Worm (Caenorhabditis elegans) whole organism, L4 larva: ENCODE results near the gene Y45G5AM.6.

Source experiments
- D1046.2 ChIP-seq: fragments of 200-800 bp; sonication (Bioruptor generic); IDR thresholded peaks from 2 replicates; pipeline ENCODE4 v1.3.6; 2022; ENCODE audit warnings: missing genetic modification characterization, missing compliant biosample characterization
- F10B5.3 ChIP-seq: sonication (generic microtip); optimal IDR thresholded peaks from 2 replicates; lab custom pipeline; 2016; ENCODE audit warnings: mild to moderate bottlenecking, missing genetic modification characterization, missing compliant biosample characterization
- F37D6.2 ChIP-seq: sonication (generic microtip); optimal IDR thresholded peaks from 2 replicates; lab custom pipeline; 2016; ENCODE audit warnings: mild to moderate bottlenecking, missing genetic modification characterization, missing compliant biosample characterization
- F44E2.7 ChIP-seq: fragments of 200-800 bp; sonication (Bioruptor generic); IDR thresholded peaks from 2 replicates; pipeline ENCODE4 v2.1.2; 2022; ENCODE audit warnings: missing genetic modification characterization, missing compliant biosample characterization
- T20F7.1 ChIP-seq: fragments of 200-800 bp; sonication (Bioruptor generic); optimal IDR thresholded peaks from 2 replicates; lab custom pipeline; 2018; ENCODE audit warnings: mild to moderate bottlenecking, missing genetic modification characterization, missing compliant biosample characterization
- Y105C5A.15 ChIP-seq: fragments of 200-800 bp; sonication (Bioruptor generic); IDR thresholded peaks from 2 replicates; pipeline ENCODE4 v1.3.6; 2022; ENCODE audit warnings: missing genetic modification characterization, missing compliant biosample characterization
- ZK546.5 ChIP-seq, 2 experiments: sonication (generic microtip); optimal IDR thresholded peaks; 2 replicates each; lab custom pipeline; 2017; ENCODE audit warnings: missing biosample characterization in 2 of 2, missing genetic modification characterization in 2 of 2
- arid-1 ChIP-seq: fragments of 200-800 bp; sonication (Bioruptor generic); conservative IDR thresholded peaks from 2 replicates; pipeline ENCODE4 v1.3.6; 2022; ENCODE audit warnings: missing genetic modification reagents, missing genetic modification characterization, missing compliant biosample characterization
- ceh-44 ChIP-seq: fragments of 200-800 bp; sonication (Bioruptor generic); IDR thresholded peaks from 2 replicates; pipeline ENCODE4 v1.3.6; 2022; ENCODE audit warnings: missing genetic modification reagents, missing genetic modification characterization, missing compliant biosample characterization
- ces-1 ChIP-seq: fragments of 150-350 bp; sonication (generic microtip); optimal IDR thresholded peaks from 4 replicates; lab custom pipeline; 2014; ENCODE audit warnings: missing biosample characterization, missing genetic modification reagents, missing genetic modification characterization
- cey-2 ChIP-seq: sonication (generic microtip); optimal IDR thresholded peaks from 3 replicates; lab custom pipeline; 2017; ENCODE audit warnings: missing genetic modification characterization, mild to moderate bottlenecking, missing compliant biosample characterization, antibody characterized with exemption, borderline replicate concordance; ENCODE audit not compliant: insufficient read depth
- ctbp-1 ChIP-seq: fragments of 200-800 bp; sonication (Bioruptor generic); IDR thresholded peaks from 2 replicates; pipeline ENCODE4 v1.3.6; 2022; ENCODE audit warnings: missing genetic modification reagents, missing genetic modification characterization, missing compliant biosample characterization
- dmd-6 ChIP-seq: fragments of 200-800 bp; sonication (Bioruptor generic); IDR thresholded peaks from 2 replicates; pipeline ENCODE4 v1.3.6; 2022; ENCODE audit warnings: missing genetic modification reagents, missing genetic modification characterization, missing compliant biosample characterization
- dmd-8 ChIP-seq: fragments of 200-800 bp; sonication (Bioruptor generic); IDR thresholded peaks from 2 replicates; pipeline ENCODE4 v1.3.6; 2022; ENCODE audit warnings: missing genetic modification characterization, missing compliant biosample characterization
- duxl-1 ChIP-seq: sonication (generic microtip); optimal IDR thresholded peaks from 2 replicates; lab custom pipeline; 2016; ENCODE audit warnings: mild to moderate bottlenecking, missing genetic modification characterization, moderate library complexity, missing compliant biosample characterization; ENCODE audit not compliant: poor library complexity
- dve-1 ChIP-seq: sonication (generic microtip); optimal IDR thresholded peaks from 2 replicates; lab custom pipeline; 2017; ENCODE audit warnings: antibody characterized with exemption, mild to moderate bottlenecking, missing genetic modification characterization, missing compliant biosample characterization; ENCODE audit not compliant: insufficient read depth
- hmg-1.1 ChIP-seq: fragments of 200-800 bp; sonication (Bioruptor generic); IDR thresholded peaks from 2 replicates; pipeline ENCODE4 v1.3.6; 2022; ENCODE audit warnings: missing genetic modification reagents, missing genetic modification characterization, missing compliant biosample characterization
- jun-1 ChIP-seq: fragments of 150-350 bp; optimal IDR thresholded peaks from 2 replicates; lab custom pipeline; 2014; ENCODE audit warnings: missing biosample characterization, missing genetic modification reagents, missing genetic modification characterization
- lin-1 ChIP-seq: fragments of 200-800 bp; sonication (Bioruptor generic); IDR thresholded peaks from 2 replicates; pipeline ENCODE4 v1.3.6; 2022; ENCODE audit warnings: missing genetic modification reagents, missing genetic modification characterization, missing compliant biosample characterization
- lin-13 ChIP-seq: fragments of 150-350 bp; optimal IDR thresholded peaks from 2 replicates; lab custom pipeline; 2014; ENCODE audit warnings: missing biosample characterization, missing genetic modification reagents, missing genetic modification characterization
- lin-15B ChIP-seq: fragments of 150-350 bp; sonication (generic microtip); optimal IDR thresholded peaks from 3 replicates; lab custom pipeline; 2014; ENCODE audit warnings: missing biosample characterization, missing genetic modification characterization
- lin-29 ChIP-seq: fragments of 200-800 bp; sonication (Bioruptor generic); IDR thresholded peaks from 2 replicates; pipeline ENCODE4 v1.3.6; 2022; ENCODE audit warnings: missing genetic modification reagents, missing genetic modification characterization, missing compliant biosample characterization
- lin-39 ChIP-seq: fragments of 150-350 bp; optimal IDR thresholded peaks from 2 replicates; lab custom pipeline; 2014; ENCODE audit warnings: missing biosample characterization, missing genetic modification reagents, missing genetic modification characterization
- lsy-2 ChIP-seq, 2 experiments: fragments of 150-350 bp in 1 of 2; sonication (generic microtip) in 1 of 2; optimal IDR thresholded peaks; 2 replicates each; lab custom pipeline; 2014 to 2017; ENCODE audit warnings: missing biosample characterization in 2 of 2, missing genetic modification characterization in 2 of 2
- madf-5 ChIP-seq, 2 experiments: fragments of 200-800 bp; sonication (Bioruptor generic); IDR thresholded peaks; 2 replicates each; pipeline ENCODE4 v1.3.6; 2022; ENCODE audit warnings: missing compliant biosample characterization in 2 of 2, missing genetic modification characterization in 2 of 2
- mxl-3 ChIP-seq: fragments of 200-800 bp; sonication (Bioruptor generic); optimal IDR thresholded peaks from 2 replicates; lab custom pipeline; 2018; ENCODE audit warnings: mild to moderate bottlenecking, missing genetic modification characterization, missing compliant biosample characterization
- nhr-102 ChIP-seq: sonication (generic microtip); optimal IDR thresholded peaks from 2 replicates; lab custom pipeline; 2016; ENCODE audit warnings: mild to moderate bottlenecking, missing genetic modification characterization, moderate library complexity, missing compliant biosample characterization
- nhr-111 ChIP-seq: fragments of 200-800 bp; sonication (Bioruptor generic); optimal IDR thresholded peaks from 2 replicates; lab custom pipeline; 2018; ENCODE audit warnings: mild to moderate bottlenecking, missing genetic modification characterization, missing compliant biosample characterization
- nhr-41 ChIP-seq: fragments of 200-800 bp; sonication (Bioruptor generic); IDR thresholded peaks from 2 replicates; pipeline ENCODE4 v1.3.6; 2022; ENCODE audit warnings: missing genetic modification reagents, missing genetic modification characterization, missing compliant biosample characterization
- nhr-77 ChIP-seq: fragments of 150-350 bp; optimal IDR thresholded peaks from 2 replicates; lab custom pipeline; 2014; ENCODE audit warnings: missing biosample characterization, missing genetic modification characterization
- php-3 ChIP-seq: fragments of 200-800 bp; sonication (Bioruptor generic); IDR thresholded peaks from 2 replicates; pipeline ENCODE4 v1.3.6; 2022; ENCODE audit warnings: missing genetic modification reagents, missing genetic modification characterization, missing compliant biosample characterization
- snpc-1.2 ChIP-seq: fragments of 200-800 bp; sonication (Bioruptor generic); IDR thresholded peaks from 2 replicates; pipeline ENCODE4 v1.3.6; 2022; ENCODE audit warnings: missing genetic modification reagents, missing genetic modification characterization, missing compliant biosample characterization
- snpc-4 ChIP-seq: fragments of 150-350 bp; optimal IDR thresholded peaks from 2 replicates; lab custom pipeline; 2014; ENCODE audit warnings: missing biosample characterization, missing genetic modification characterization
- spr-1 ChIP-seq: sonication (generic microtip); optimal IDR thresholded peaks from 2 replicates; lab custom pipeline; 2016; ENCODE audit warnings: mild to moderate bottlenecking, missing genetic modification characterization, missing compliant biosample characterization
- spr-3 ChIP-seq: fragments of 200-800 bp; sonication (Bioruptor generic); optimal IDR thresholded peaks from 2 replicates; lab custom pipeline; 2018; ENCODE audit warnings: mild to moderate bottlenecking, missing genetic modification characterization, missing compliant biosample characterization
- unc-130 ChIP-seq: sonication (generic microtip); optimal IDR thresholded peaks from 2 replicates; lab custom pipeline; 2016; ENCODE audit warnings: missing genetic modification reagents, missing genetic modification characterization, missing compliant biosample characterization
- unc-62 ChIP-seq, 3 experiments: fragments of 150-350 bp in 1 of 3; sonication (generic microtip); optimal IDR thresholded peaks in 2 of 3; peaks in 1 of 3; 1 replicate in 1 of 3; 2 replicates in 2 of 3; lab custom pipeline; 2014 to 2017; ENCODE audit warnings: missing biosample characterization in 3 of 3, missing genetic modification characterization in 3 of 3, missing genetic modification reagents in 3 of 3, missing genotype in 1 of 3
- vab-7 ChIP-seq: fragments of 200-800 bp; sonication (Bioruptor generic); IDR thresholded peaks from 2 replicates; pipeline ENCODE4 v1.3.6; 2022; ENCODE audit warnings: missing genetic modification reagents, missing genetic modification characterization, missing compliant biosample characterization

Y45G5AM.6 gene

DNA sequence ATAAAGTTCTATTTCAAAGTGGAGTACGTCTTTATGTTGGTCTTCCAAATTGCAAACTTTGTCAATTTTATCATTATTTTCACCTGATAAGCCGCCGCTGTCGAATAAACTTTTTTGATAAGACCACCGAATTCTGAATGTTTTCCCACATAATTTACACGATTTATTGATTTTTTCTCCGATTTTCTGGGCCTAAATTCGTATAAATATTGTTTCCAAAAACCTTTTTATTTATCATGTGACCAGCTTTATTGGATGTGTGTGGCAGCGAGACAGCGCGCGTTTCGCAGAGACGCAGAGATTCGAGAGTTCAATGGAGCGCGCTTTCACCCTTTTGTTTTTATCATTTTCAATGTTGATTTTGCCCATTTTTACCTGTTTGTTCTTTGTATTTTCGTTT, 9.1 kb downstream of the Y45G5AM.6 start (continued):
- TF ChIP-seq dmd-6 (GFP tag; lab: Robert Waterston, UW) (peak; percentile 58), spr-3 (GFP tag; lab: Kevin White, UChicago) (no peak), nhr-77 (tag; lab: Kevin White, UChicago) (peak; percentile 59), unc-62 (GFP tag; optimal IDR thresholded peaks at IDR 0.05 in 1 of 2; lab: Kevin White, UChicago) (no peak), unc-62 (tag; optimal IDR thresholded peaks at IDR 0.05; lab: Kevin White, UChicago) (no peak), D1046.2 (GFP tag; lab: Robert Waterston, UW) (no peak), dmd-8 (GFP tag; lab: Robert Waterston, UW) (no peak), F10B5.3 (no peak), F44E2.7 (no peak), nhr-41 (no peak), lin-13 (GFP tag; lab: Kevin White, UChicago) (peak; percentile 65), snpc-4 (tag; lab: Kevin White, UChicago) (no peak), ZK546.5 (tag; optimal IDR thresholded peaks at IDR 0.05; lab: Kevin White, UChicago) (no peak), arid-1 (no peak), ceh-44 (GFP tag; lab: Robert Waterston, UW) (no peak), mxl-3 (peak; percentile 44), hmg-1.1 (GFP tag; lab: Robert Waterston, UW) (peak; percentile 69), php-3 (GFP tag; lab: Robert Waterston, UW) (peak; percentile 63; the same call in 1 of the 2 replicates), unc-130 (no peak), nhr-102 (tag; lab: Kevin White, UChicago) (peak; percentile 23)

DNA sequence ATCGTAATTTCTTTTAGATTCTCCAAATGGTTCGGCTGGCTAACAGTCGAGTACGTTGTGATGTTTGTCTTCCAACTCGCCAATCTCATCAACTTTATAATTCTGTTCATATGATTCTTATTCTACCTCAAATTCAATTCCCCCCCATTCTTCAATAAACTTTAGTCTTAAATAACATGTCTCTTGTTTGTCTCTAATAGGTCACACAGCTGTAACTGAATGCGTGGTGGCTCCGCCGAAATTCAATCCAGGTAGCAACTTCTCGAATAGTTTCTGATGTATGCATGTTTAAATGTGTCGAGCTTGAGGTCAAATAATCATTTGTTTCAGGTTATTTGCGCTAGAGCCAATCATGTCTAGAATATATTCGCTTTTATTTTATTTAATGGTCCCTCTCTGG, 13.4 kb downstream of the Y45G5AM.6 start, which contains the start of gene lgc-29:
Gene lgc-29, plus strand, starts transcription at position 301 of the 400 bp plus-strand sequence.
- TF ChIP-seq cey-2 (tag; lab: Kevin White, UChicago) (no peak), snpc-1.2 (GFP tag; lab: Robert Waterston, UW) (no peak), T20F7.1 (GFP tag; lab: Kevin White, UChicago) (no peak), madf-5 (GFP tag; IDR thresholded peaks at IDR 0.05; lab: Robert Waterston, UW) (no peak), lin-29 (GFP tag; lab: Robert Waterston, UW) (no peak), jun-1 (tag; lab: Kevin White, UChicago) (no peak), ceh-44 (GFP tag; lab: Robert Waterston, UW) (no peak), ctbp-1 (GFP tag; lab: Robert Waterston, UW) (no peak), dmd-8 (GFP tag; lab: Robert Waterston, UW) (no peak), Y105C5A.15 (GFP tag; lab: Robert Waterston, UW) (no peak), nhr-102 (tag; lab: Kevin White, UChicago) (no peak), lin-1 (GFP tag; lab: Robert Waterston, UW) (no peak), lin-15B (tag; lab: Kevin White, UChicago) (no peak), duxl-1 (no peak), vab-7 (GFP tag; lab: Robert Waterston, UW) (no peak), ces-1 (GFP tag; lab: Kevin White, UChicago) (no peak), nhr-77 (tag; lab: Kevin White, UChicago) (no peak), arid-1 (no peak), dve-1 (no peak)

DNA sequence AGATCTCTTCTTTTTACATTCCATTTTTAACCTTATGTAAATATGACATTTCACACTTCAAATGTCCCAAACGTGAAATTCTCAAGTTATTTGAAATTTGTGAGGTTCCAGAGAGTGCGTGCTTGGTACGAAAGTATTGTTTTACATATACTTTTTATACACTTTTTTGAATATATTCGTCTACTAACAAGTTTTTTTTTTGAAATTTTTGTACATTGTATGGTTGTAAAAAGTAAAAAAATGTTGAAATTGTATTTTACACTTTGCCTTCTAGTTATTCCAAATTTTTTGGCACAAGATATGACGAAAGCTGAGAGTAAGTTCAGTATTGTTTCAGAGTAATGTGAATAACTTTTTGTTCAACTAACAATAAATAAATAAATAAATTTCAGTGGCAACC, 17.4 kb downstream of the Y45G5AM.6 start, which contains the start of gene lgc-1:
Gene lgc-1, plus strand, starts transcription at position 301 of the 400 bp plus-strand sequence.
- TF ChIP-seq spr-1 (no peak), nhr-41 (no peak), T20F7.1 (GFP tag; lab: Kevin White, UChicago) (no peak), lin-39 (tag; lab: Kevin White, UChicago) (no peak), lsy-2 (tag; optimal IDR thresholded peaks at IDR 0.05; lab: Kevin White, UChicago) (no peak), nhr-111 (GFP tag; lab: Kevin White, UChicago) (no peak), hmg-1.1 (GFP tag; lab: Robert Waterston, UW) (no peak), F37D6.2 (no peak)
